Worm (Caenorhabditis elegans) whole organism, dauer: ENCODE results near the gene inos-1.
"Not testable (repeated sequence)": the region's sequence is repeated elsewhere in the genome, so short reads cannot be mapped to it uniquely, and the experiment has no call there.

Source experiments
- unc-62 ChIP-seq: sonication (generic microtip); optimal IDR thresholded peaks from 2 replicates; lab custom pipeline; 2017; ENCODE audit warnings: missing biosample characterization, missing genetic modification reagents, missing genetic modification characterization

The inos-1 gene

ce11 chrII:11725615-11726014, 25.5 kb upstream of the inos-1 start:
- no peak for TF ChIP-seq unc-62 (GFP tag; lab: Kevin White, UChicago)

ce11 chrII:11724362-11724761, 24.3 kb upstream of the inos-1 start:
- no peak for TF ChIP-seq unc-62 (GFP tag; lab: Kevin White, UChicago)

DNA sequence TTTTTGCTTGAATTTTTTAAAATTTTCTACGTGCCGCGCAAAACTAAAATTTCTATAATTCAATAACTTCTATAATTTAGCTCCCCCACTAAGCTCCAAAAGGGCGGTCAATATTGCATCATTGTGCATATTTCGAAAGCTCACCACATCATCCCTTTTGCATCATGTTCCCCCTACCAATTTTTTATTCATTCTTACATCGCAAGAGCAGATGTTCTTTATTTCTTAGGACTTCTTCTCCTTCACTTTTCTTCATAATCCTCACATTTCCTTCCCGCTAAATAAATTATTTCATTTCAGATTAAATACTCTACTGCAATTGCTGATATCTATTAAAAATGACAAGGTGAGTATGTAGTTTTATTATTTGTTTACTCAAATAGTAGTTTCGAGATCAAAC, 23.8 kb upstream of the inos-1 start, which contains the start of gene ldh-1:
ldh-1 (plus strand) TSS at position 301 of the 400 bp plus-strand sequence.
- no peak for TF ChIP-seq unc-62 (GFP tag; lab: Kevin White, UChicago)

- TF ChIP-seq unc-62 (GFP tag; lab: Kevin White, UChicago), result no peak
These were observed 22.1 kb upstream of the inos-1 start for ce11 chrII:11722164-11722563.

- TF ChIP-seq unc-62 (GFP tag; lab: Kevin White, UChicago), result no peak
These were observed 21.5 kb upstream of the inos-1 start for ce11 chrII:11721604-11722003.

- TF ChIP-seq unc-62 (GFP tag; lab: Kevin White, UChicago), result no peak
These were observed 20.7 kb upstream of the inos-1 start for ce11 chrII:11720819-11721218.

- TF ChIP-seq unc-62 (GFP tag; lab: Kevin White, UChicago), result no peak
These were observed 20.0 kb upstream of the inos-1 start, which contains the start of gene F13D12.3 for ce11 chrII:11720102-11720501. Gene F13D12.3 (plus strand): TSS chrII:11720402.

DNA sequence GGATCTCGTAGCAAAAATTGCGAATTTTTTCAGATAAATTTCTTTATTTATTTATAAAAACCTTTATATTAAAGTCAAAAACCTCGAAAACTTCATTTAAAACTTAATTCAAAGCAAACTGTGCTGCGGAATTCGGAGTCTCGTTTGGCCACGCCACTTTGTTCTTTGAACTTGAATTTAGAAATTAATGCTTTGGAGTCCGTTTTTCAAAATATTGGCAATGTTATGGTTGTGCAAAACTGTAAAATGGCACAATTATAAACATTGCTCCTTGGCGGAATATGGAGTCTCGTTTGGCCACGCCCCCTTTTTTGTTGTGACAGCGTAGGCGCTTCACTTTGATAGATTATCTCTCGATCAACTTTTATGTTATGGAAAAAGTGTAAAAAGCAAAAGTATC, 19.4 kb upstream of the inos-1 start:
- TF ChIP-seq unc-62 (GFP tag; lab: Kevin White, UChicago), result no peak

DNA sequence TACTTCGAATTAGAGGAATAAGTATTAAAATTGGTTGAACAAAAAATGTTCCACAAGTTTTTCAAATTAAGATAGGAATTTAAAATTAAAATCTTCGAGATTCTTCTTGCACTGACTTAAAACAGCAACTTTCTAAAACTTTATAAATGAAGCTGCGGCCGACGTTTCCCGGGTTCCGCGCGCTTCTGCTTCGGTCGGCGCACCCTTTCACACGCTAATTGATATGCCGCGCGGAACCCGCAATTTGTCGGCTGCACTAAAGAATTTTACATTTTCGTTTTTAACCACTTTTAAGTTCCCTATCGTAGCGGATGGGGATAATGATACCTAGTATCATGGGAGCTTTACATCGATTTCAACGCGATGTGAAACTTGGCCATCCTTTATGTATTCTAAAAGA, 14.6 kb upstream of the inos-1 start:
- TF ChIP-seq unc-62 (GFP tag; lab: Kevin White, UChicago), result no peak

DNA sequence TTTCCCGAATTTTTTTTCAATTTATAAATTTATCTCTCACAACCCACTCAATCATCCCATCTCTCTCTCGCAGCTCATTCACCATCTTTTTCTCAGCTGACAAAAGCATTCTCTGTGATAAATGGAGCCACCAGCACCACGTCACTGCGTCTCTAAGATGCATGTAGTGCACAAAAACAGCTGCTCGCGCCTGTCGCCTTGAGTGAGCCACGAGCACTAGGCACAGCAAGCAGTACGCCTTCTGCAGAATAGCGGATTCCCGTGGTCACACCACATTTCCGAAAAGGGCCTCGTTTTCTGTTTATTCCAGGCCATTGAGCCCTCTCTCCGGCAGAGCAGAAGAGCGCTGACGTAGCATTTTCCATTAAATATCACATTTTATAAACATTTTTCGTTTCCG, 13.5 kb upstream of the inos-1 start, which contains the start of gene F13D12.10:
F13D12.10 (plus strand) TSS at position 231 of the 400 bp plus-strand sequence.
- no peak for TF ChIP-seq unc-62 (GFP tag; lab: Kevin White, UChicago)

- no peak for TF ChIP-seq unc-62 (GFP tag; lab: Kevin White, UChicago)
These were observed 10.7 kb upstream of the inos-1 start for ce11 chrII:11710771-11711170.

ce11 chrII:11709464-11709863, 9.4 kb upstream of the inos-1 start, which contains the start of gene fcmt-1:
Gene fcmt-1 (minus strand): TSS chrII:11709564.
- TF ChIP-seq unc-62 (GFP tag; lab: Kevin White, UChicago), result no peak

DNA sequence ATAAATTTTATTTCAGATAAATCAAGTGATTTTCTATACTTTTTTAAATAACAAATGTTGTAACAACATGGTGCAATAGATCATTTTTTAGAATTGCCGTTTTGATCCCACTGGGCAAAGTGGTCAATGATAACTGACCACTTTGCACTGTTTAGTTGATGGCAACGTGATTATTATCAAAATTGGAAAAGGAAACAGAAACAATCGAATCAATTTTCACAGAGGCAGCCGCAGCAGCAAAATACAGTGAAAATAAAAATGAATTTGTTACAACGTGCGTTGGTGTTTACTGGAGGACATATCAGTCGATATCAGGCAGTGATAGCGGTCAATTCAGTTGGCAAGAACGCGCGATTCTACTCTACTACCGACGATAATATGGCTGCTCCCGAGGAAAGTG, 5.7 kb upstream of the inos-1 start, which contains the start of gene VF13D12L.3:
VF13D12L.3 (plus strand) TSS at position 223 of the 400 bp plus-strand sequence.
- TF ChIP-seq unc-62 (GFP tag; lab: Kevin White, UChicago), result no peak

- TF ChIP-seq unc-62 (GFP tag; lab: Kevin White, UChicago), result no peak
These were observed 535 bp upstream of the inos-1 start for ce11 chrII:11700635-11701034.

DNA sequence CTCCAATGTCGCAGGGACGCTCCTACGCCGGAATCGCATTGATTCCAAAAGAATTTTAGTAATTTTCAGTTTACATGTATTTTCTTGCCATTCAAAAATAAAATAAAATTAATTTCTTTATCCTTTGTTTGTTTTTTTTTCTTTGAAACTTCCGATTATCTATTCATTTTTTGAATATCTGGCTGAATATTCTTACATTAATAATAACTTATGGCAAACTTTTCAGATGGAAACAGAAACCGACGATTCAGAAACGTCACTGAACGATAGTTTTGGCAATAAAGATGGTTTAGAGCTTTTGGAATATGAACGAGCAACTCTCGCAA, 4.2 kb downstream of the inos-1 start, which contains the start of gene xpf-1:
xpf-1 (plus strand) TSS at position 227 of the 326 bp plus-strand sequence.
- no peak for TF ChIP-seq unc-62 (GFP tag; lab: Kevin White, UChicago)

DNA sequence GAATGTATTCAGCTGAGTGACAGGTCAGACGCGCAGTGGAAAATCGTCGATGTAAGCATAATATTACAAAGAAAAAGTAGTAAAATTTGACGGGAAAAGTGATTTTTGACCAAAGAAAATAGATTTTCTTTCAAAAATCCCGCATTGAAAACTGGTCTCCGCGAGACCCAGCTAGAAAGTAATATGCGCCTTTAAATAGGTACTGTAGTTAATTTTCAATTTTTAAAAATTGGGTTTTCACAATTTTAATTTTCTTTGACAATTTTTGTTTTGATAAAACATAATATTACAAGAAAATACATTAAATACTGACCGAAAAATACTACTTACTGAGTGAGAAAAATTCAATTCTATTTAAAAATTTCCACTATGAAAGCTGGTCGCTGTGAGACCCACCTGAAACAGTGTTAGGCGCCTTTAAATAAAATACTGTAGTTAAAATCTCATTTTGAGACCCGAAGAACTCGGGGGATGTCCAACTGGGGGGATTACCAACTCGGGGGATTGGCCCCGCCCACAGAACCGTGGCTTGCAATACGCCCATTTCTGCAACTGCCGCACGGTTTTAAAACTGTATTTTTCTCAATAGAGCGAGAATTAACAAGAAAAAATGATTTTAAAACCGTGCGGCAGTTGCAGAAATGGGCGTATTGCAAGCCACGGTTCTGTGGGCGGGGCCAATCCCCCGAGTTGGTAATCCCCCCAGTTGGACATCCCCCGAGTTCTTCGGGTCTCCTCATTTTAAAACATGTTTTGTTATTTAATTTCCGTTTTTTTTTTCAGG, 4.7 kb downstream of the inos-1 start, which contains the start of gene tars-1:
tars-1 (minus strand) TSS at position 497 of the 784 bp plus-strand sequence.
- not testable (repeated sequence) for TF ChIP-seq unc-62 (GFP tag; lab: Kevin White, UChicago)

DNA sequence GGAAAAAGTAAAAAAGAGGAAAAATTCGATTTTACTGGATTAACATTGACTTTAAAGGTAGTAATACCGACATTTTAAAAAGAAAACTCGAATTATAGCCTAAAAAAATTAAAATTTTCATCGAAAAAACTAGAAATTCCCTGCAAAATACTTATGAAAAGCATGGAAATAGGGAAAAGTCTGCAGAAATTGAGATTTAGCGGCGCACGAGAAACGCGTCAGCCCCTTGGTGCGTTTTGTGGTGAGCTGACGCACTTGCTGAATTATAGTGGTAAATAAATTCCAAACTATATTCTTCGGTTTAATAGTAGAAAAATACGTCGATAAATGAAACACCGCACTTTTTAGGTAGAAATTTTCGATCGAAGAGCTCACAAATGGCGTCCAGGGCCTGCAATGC, 5.7 kb downstream of the inos-1 start:
- no peak for TF ChIP-seq unc-62 (GFP tag; lab: Kevin White, UChicago)
